Worm (Caenorhabditis elegans): ENCODE results near the gene utp-20.

Gene utp-20

ce11 chrII:6519703-6520102 is 16.5 kb upstream of the utp-20 start:
- TF ChIP-seq unc-62 (GFP tag; optimal IDR thresholded peaks at IDR 0.05), result no peak

ce11 chrII:6520103-6520502 is 16.1 kb upstream of the utp-20 start:
- TF ChIP-seq unc-62 (GFP tag; optimal IDR thresholded peaks at IDR 0.05), result no peak

ce11 chrII:6521316-6521715 is 14.9 kb upstream of the utp-20 start, which contains the start of gene toe-2:
TSS of gene toe-2 (minus strand) at chrII:6521385.
- TF ChIP-seq unc-62 (GFP tag; optimal IDR thresholded peaks at IDR 0.05), result no peak

ce11 chrII:6522622-6523254 is 13.4 kb upstream of the utp-20 start:
- no peak for TF ChIP-seq unc-62 (GFP tag; optimal IDR thresholded peaks at IDR 0.05)

ce11 chrII:6523940-6524339 is 12.2 kb upstream of the utp-20 start:
- no peak for TF ChIP-seq unc-62 (GFP tag; optimal IDR thresholded peaks at IDR 0.05)

- TF ChIP-seq unc-62 (GFP tag; optimal IDR thresholded peaks at IDR 0.05), result no peak
Measured at ce11 chrII:6524501-6524977, 11.6 kb upstream of the utp-20 start, which contains the start of gene C56E6.2. TSS of gene C56E6.2 (plus strand) at chrII:6524927.

ce11 chrII:6526136-6526684 is 10.0 kb upstream of the utp-20 start:
- no peak for TF ChIP-seq unc-62 (GFP tag; optimal IDR thresholded peaks at IDR 0.05)

- no peak for TF ChIP-seq unc-62 (GFP tag; optimal IDR thresholded peaks at IDR 0.05)
Measured at ce11 chrII:6528629-6529028, 7.5 kb upstream of the utp-20 start, which contains the start of gene C56E6.4. TSS of gene C56E6.4 (minus strand) at chrII:6528729.

ce11 chrII:6531527-6531926 is 4.6 kb upstream of the utp-20 start, which contains the start of gene abch-1:
TSS of gene abch-1 (minus strand) at chrII:6531627.
- no peak for TF ChIP-seq unc-62 (GFP tag; optimal IDR thresholded peaks at IDR 0.05)

- TF ChIP-seq unc-62 (GFP tag; optimal IDR thresholded peaks at IDR 0.05), result no peak
Measured at ce11 chrII:6531940-6532339, 4.2 kb upstream of the utp-20 start, which contains the start of gene abcx-1. TSS of gene abcx-1 (plus strand) at chrII:6532163.

- TF ChIP-seq unc-62 (GFP tag; optimal IDR thresholded peaks at IDR 0.05), result no peak
Measured at ce11 chrII:6544842-6545410, 8.8 kb downstream of the utp-20 start, which contains the start of gene lron-15. TSS of gene lron-15 (minus strand) at chrII:6544892.

- TF ChIP-seq unc-62 (GFP tag; optimal IDR thresholded peaks at IDR 0.05), result no peak
Measured at ce11 chrII:6554677-6555076, 18.5 kb downstream of the utp-20 start, which contains the start of gene wrn-1. TSS of gene wrn-1 (plus strand) at chrII:6554977.

- TF ChIP-seq unc-62 (GFP tag; optimal IDR thresholded peaks at IDR 0.05), result no peak
Measured at ce11 chrII:6558887-6559286, 22.7 kb downstream of the utp-20 start.

- TF ChIP-seq unc-62 (GFP tag; optimal IDR thresholded peaks at IDR 0.05), result no peak
Measured at ce11 chrII:6560291-6560690, 24.1 kb downstream of the utp-20 start.

ce11 chrII:6561300-6561699 is 25.1 kb downstream of the utp-20 start, which contains the start of gene F18C5.10:
TSS of gene F18C5.10 (minus strand) at chrII:6561444.
- TF ChIP-seq unc-62 (GFP tag; optimal IDR thresholded peaks at IDR 0.05), result no peak

ce11 chrII:6562203-6562867 is 26.2 kb downstream of the utp-20 start:
- TF ChIP-seq unc-62 (GFP tag; optimal IDR thresholded peaks at IDR 0.05), result no peak
